Worm (Caenorhabditis elegans): ENCODE measurements around the gene C05E4.7.
A peak's percentile ranks its signal among the peaks of the same experiment; 100 is the strongest.

C05E4.7 gene

ce11 chrV:722889-723288 lies 19.0 kb upstream of the C05E4.7 start:
- TF ChIP-seq mab-5 (tag; optimal IDR thresholded peaks at IDR 0.05) (no peak), lin-13 (GFP tag; optimal IDR thresholded peaks at IDR 0.05) (no peak), sma-3 (GFP tag; optimal IDR thresholded peaks at IDR 0.05) (no peak), nhr-77 (tag; optimal IDR thresholded peaks at IDR 0.05) (no peak), Y55F3AM.14 (GFP tag; optimal IDR thresholded peaks at IDR 0.05) (no peak), C34F6.9 (tag; optimal IDR thresholded peaks at IDR 0.05) (no peak), nhr-12 (tag; optimal IDR thresholded peaks at IDR 0.05) (no peak), nhr-23 (tag; optimal IDR thresholded peaks at IDR 0.05) (no peak)

DNA sequence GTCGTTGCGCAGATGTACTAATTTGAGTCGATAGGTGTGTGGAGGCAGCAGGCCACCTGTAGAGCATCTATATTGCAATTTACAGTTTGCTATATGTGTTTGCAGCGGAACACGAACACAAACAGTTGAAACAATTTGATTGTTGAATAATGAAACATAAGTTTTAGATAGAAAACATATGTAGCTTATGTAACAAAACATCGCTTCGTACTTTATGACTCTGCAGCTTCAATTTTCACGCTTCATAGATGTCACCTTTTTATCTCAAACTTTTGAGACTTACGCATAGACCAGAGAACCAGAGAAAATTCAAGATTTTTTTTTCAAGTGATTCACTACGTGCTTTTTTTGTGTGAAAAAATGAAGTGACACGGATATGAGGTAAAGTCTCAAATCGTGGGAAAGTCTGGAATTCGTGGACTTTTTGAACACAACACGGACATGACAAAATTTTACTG lies 18.0 kb upstream of the C05E4.7 start, which contains the start of gene fbxb-72:
TSS of gene fbxb-72 (minus strand) at position 58 of the 458 bp plus-strand sequence.
- TF ChIP-seq unc-39 (tag; optimal IDR thresholded peaks at IDR 0.05) (no peak), nhr-129 (tag; optimal IDR thresholded peaks at IDR 0.05) (peak; percentile 88), ama-1 (optimal IDR thresholded peaks at IDR 0.05) (peak; percentile 98), nhr-25 (tag; optimal IDR thresholded peaks at IDR 0.05) (peak; percentile 89), lin-11 (tag; optimal IDR thresholded peaks at IDR 0.05) (no peak), ZK546.5 (tag; optimal IDR thresholded peaks at IDR 0.05) (peak; percentile 17), ztf-1 (GFP tag; conservative IDR thresholded peaks at IDR 0.05) (0 out of 2 replicates have a peak, but pooled peaks have one; percentile 18), ztf-4 (tag; optimal IDR thresholded peaks at IDR 0.05) (peak; percentile 89), lsy-2 (tag; optimal IDR thresholded peaks at IDR 0.05) (peak in 1 of 2 experiments; percentile 87), lin-13 (GFP tag; optimal IDR thresholded peaks at IDR 0.05) (peak; percentile 53), crh-2 (tag; optimal IDR thresholded peaks at IDR 0.05) (peak; percentile 85), nhr-12 (tag; optimal IDR thresholded peaks at IDR 0.05) (no peak), nhr-21 (tag; optimal IDR thresholded peaks at IDR 0.05) (peak; percentile 95), ceh-16 (tag; optimal IDR thresholded peaks at IDR 0.05) (no peak), F13H6.1 (tag; optimal IDR thresholded peaks at IDR 0.05) (peak; percentile 71), mbf-1 (tag; optimal IDR thresholded peaks at IDR 0.05) (no peak), elt-1 (tag; optimal IDR thresholded peaks at IDR 0.05) (no peak), Y55F3AM.14 (GFP tag; optimal IDR thresholded peaks at IDR 0.05) (peak; percentile 90), nhr-6 (tag; optimal IDR thresholded peaks at IDR 0.05) (peak; percentile 63), fos-1 (tag; optimal IDR thresholded peaks at IDR 0.05) (no peak), zag-1 (tag; optimal IDR thresholded peaks at IDR 0.05) (no peak), skn-1 (tag; optimal IDR thresholded peaks at IDR 0.05) (no peak), snpc-4 (tag; optimal IDR thresholded peaks at IDR 0.05) (peak; percentile 37), C34F6.9 (tag; optimal IDR thresholded peaks at IDR 0.05) (peak; percentile 32), mab-5 (tag; optimal IDR thresholded peaks at IDR 0.05) (no peak), gmeb-1 (tag; optimal IDR thresholded peaks at IDR 0.05) (peak; percentile 46), egl-27 (tag; optimal IDR thresholded peaks at IDR 0.05) (no peak), nhr-10 (tag; optimal IDR thresholded peaks at IDR 0.05) (no peak), ceh-82 (tag; optimal IDR thresholded peaks at IDR 0.05) (no peak), R02D3.7 (tag; optimal IDR thresholded peaks at IDR 0.05) (no peak), alr-1 (tag; optimal IDR thresholded peaks at IDR 0.05) (no peak), nhr-77 (tag; optimal IDR thresholded peaks at IDR 0.05) (no peak), sma-9 (GFP tag; optimal IDR thresholded peaks at IDR 0.05) (peak; percentile 77), sma-9 (tag; optimal IDR thresholded peaks at IDR 0.05) (no peak), nhr-237 (tag; optimal IDR thresholded peaks at IDR 0.05) (no peak), blmp-1 (tag; optimal IDR thresholded peaks at IDR 0.05; ENCODE audit: insufficient read depth) (peak; percentile 73), dmd-4 (tag; optimal IDR thresholded peaks at IDR 0.05) (no peak), nhr-11 (tag; optimal IDR thresholded peaks at IDR 0.05) (no peak), unc-62 (GFP tag; optimal IDR thresholded peaks at IDR 0.05) (no peak), sem-4 (tag; optimal IDR thresholded peaks at IDR 0.05) (peak; percentile 8), lin-39 (tag; optimal IDR thresholded peaks at IDR 0.05) (no peak), nhr-23 (tag; optimal IDR thresholded peaks at IDR 0.05) (no peak), elt-3 (tag; optimal IDR thresholded peaks at IDR 0.05) (no peak), peb-1 (tag; optimal IDR thresholded peaks at IDR 0.05) (no peak), ztf-11 (tag; optimal IDR thresholded peaks at IDR 0.05) (no peak), sma-3 (GFP tag; optimal IDR thresholded peaks at IDR 0.05) (peak; percentile 70), mdl-1 (tag; optimal IDR thresholded peaks at IDR 0.05) (no peak), unc-55 (GFP tag; optimal IDR thresholded peaks at IDR 0.05) (no peak), aly-2 (tag; optimal IDR thresholded peaks at IDR 0.05) (peak; percentile 5)

Data from whole organism, L2 larva.